Worm (Caenorhabditis elegans) whole organism, L4/young adult: ENCODE results near the gene T01D3.3.

Experiments
- W03F9.2 ChIP-seq: fragments of 150-350 bp; optimal IDR thresholded peaks from 2 replicates; lab custom pipeline; 2014; ENCODE audit warnings: missing biosample characterization, missing genetic modification characterization
- him-1 ChIP-seq: sonication (generic microtip); optimal IDR thresholded peaks from 2 replicates; lab custom pipeline; 2016; ENCODE audit warnings: missing genotype, missing genetic modification reagents, missing genetic modification characterization, missing compliant biosample characterization

DNA sequence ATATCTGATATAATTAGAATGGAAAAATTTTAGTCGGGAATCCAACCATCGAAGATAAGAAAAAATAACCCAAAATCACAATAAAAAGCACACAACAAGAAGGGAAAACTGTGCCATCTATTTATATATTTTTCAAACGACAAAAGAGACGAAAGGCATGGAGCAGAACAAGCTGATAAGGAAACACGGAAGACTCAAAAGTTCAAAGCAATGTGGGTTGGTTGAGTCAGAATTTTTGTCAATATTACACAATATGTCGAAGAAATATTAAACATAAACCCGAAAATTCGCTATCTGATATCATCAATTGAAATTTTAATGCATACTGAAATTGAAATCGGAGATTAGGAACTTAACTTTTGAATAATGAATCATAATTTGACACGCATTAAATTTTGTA lies 40.8 kb downstream of the T01D3.3 start, which contains the start of gene F35E12.9:
- TF ChIP-seq him-1 (tag; lab: Kevin White, UChicago) (no peak), W03F9.2 (tag; lab: Kevin White, UChicago) (no peak)
